Worm (Caenorhabditis elegans): Measurements from ENCODE around the gene set-19.

- TF ChIP-seq skn-1 (tag; optimal IDR thresholded peaks at IDR 0.05) (no peak), Y55F3AM.14 (GFP tag; optimal IDR thresholded peaks at IDR 0.05) (no peak), lin-39 (tag; optimal IDR thresholded peaks at IDR 0.05) (no peak), nhr-11 (tag; optimal IDR thresholded peaks at IDR 0.05) (no peak), R02D3.7 (tag; optimal IDR thresholded peaks at IDR 0.05) (no peak), ama-1 (optimal IDR thresholded peaks at IDR 0.05) (no peak), mab-5 (tag; optimal IDR thresholded peaks at IDR 0.05) (no peak), ceh-16 (tag; optimal IDR thresholded peaks at IDR 0.05) (no peak), peb-1 (tag; optimal IDR thresholded peaks at IDR 0.05) (no peak), snpc-4 (tag; optimal IDR thresholded peaks at IDR 0.05) (no peak), unc-39 (tag; optimal IDR thresholded peaks at IDR 0.05) (no peak), crh-2 (tag; optimal IDR thresholded peaks at IDR 0.05) (no peak)
Observed at ce11 chrX:5710637-5711036, 30.6 kb upstream of the set-19 start, which contains the start of gene cat-1.

Measured in whole organism, L2 larva.